Fruit fly (Drosophila melanogaster): Measurements from ENCODE around the gene Imp.

The Imp gene

dm6 chrX:10806718-10807412 is 17.2 kb downstream of the Imp start (continued):
- TF ChIP-seq CG14860 (GFP tag; IDR thresholded peaks at IDR 0.05; ENCODE audit: partially characterized antibody) (no peak), MBD-R2 (GFP tag; IDR thresholded peaks at IDR 0.05) (peak; percentile 10; the same call in 1 of the 2 replicates), cwo (GFP tag; optimal IDR thresholded peaks at IDR 0.05) (no peak), Abd-B (GFP tag; optimal IDR thresholded peaks at IDR 0.05) (no peak), MTF-1 (GFP tag; optimal IDR thresholded peaks at IDR 0.05; ENCODE audit: borderline replicate concordance) (no peak), CoRest (tag; optimal IDR thresholded peaks at IDR 0.05) (peak; percentile 10), z (GFP tag; IDR thresholded peaks at IDR 0.05) (no peak), pzg (GFP tag; optimal IDR thresholded peaks at IDR 0.05) (peak; percentile 19), mam (GFP tag; optimal IDR thresholded peaks at IDR 0.05) (no peak), Trl (optimal IDR thresholded peaks at IDR 0.05) (peak; percentile 38 to 60), Trl (GFP tag; optimal IDR thresholded peaks at IDR 0.05) (no peak), CG12769 (tag; optimal IDR thresholded peaks at IDR 0.05) (peak; percentile 84), CG11456 (GFP tag; IDR thresholded peaks at IDR 0.05) (no peak), Hr51 (GFP tag; optimal IDR thresholded peaks at IDR 0.05) (peak in 1 of 2 experiments; percentile 11), Med (GFP tag) (peak; percentile 73), lbe (GFP tag; optimal IDR thresholded peaks at IDR 0.05) (peak; percentile 0), CG9876 (GFP tag; optimal IDR thresholded peaks at IDR 0.05) (no peak), sug (tag; optimal IDR thresholded peaks at IDR 0.05) (no peak), CG11504 (tag; optimal IDR thresholded peaks at IDR 0.05) (peak; percentile 8), Deaf1 (tag; optimal IDR thresholded peaks at IDR 0.05) (peak; percentile 97), tio (GFP tag; optimal IDR thresholded peaks at IDR 0.05) (no peak), crc (GFP tag; optimal IDR thresholded peaks at IDR 0.05) (no peak), prd (optimal IDR thresholded peaks at IDR 0.05) (no peak), prd (GFP tag; IDR thresholded peaks at IDR 0.05) (no peak), CG8290 (GFP tag; optimal IDR thresholded peaks at IDR 0.05) (no peak), CG8290 (tag; optimal IDR thresholded peaks at IDR 0.05) (peak in 1 of 2 experiments; percentile 26)

- TF ChIP-seq CG12391 (tag; optimal IDR thresholded peaks at IDR 0.05), result peak; percentile 15
- peak in 1 of 2 experiments; percentile 82 for TF ChIP-seq bsh (GFP tag; optimal IDR thresholded peaks at IDR 0.05)
- no peak for TF ChIP-seq CG10979 (tag; optimal IDR thresholded peaks at IDR 0.05)
- TF ChIP-seq Vsx1 (GFP tag; optimal IDR thresholded peaks at IDR 0.05), result peak; percentile 96
- peak; percentile 79 for TF ChIP-seq sens (GFP tag)
- TF ChIP-seq ci (GFP tag; IDR thresholded peaks at IDR 0.05), result 0 out of 3 replicates have a peak, but pooled peaks have one; percentile 11
- peak; percentile 25 for TF ChIP-seq pros (GFP tag; optimal IDR thresholded peaks at IDR 0.05)
- TF ChIP-seq Dbx (GFP tag; IDR thresholded peaks at IDR 0.05), result no peak
- 0 out of 3 replicates have a peak, but pooled peaks have one; percentile 33 for TF ChIP-seq HLH4C (GFP tag; IDR thresholded peaks at IDR 0.05; ENCODE audit: partially characterized antibody)
- TF ChIP-seq Scr (GFP tag; IDR thresholded peaks at IDR 0.05; ENCODE audit: partially characterized antibody), result peak; percentile 63
- TF ChIP-seq HLHmδ (GFP tag; optimal IDR thresholded peaks at IDR 0.05), result peak; percentile 13
- TF ChIP-seq Sry-δ (GFP tag; optimal IDR thresholded peaks at IDR 0.05), result peak; percentile 41
- peak; percentile 70 for TF ChIP-seq E2f2 (GFP tag; IDR thresholded peaks at IDR 0.05)
- TF ChIP-seq CG17385 (GFP tag; optimal IDR thresholded peaks at IDR 0.05), result peak; percentile 36
- TF ChIP-seq esg (GFP tag; conservative IDR thresholded peaks at IDR 0.05), result no peak
- TF ChIP-seq lbe (GFP tag; optimal IDR thresholded peaks at IDR 0.05), result peak; percentile 14
- peak; percentile 37 for TF ChIP-seq Med (GFP tag)
- peak; percentile 3 for TF ChIP-seq Ets97D (GFP tag; optimal IDR thresholded peaks at IDR 0.05)
- peak; percentile 6 for TF ChIP-seq CG1603 (tag; optimal IDR thresholded peaks at IDR 0.05)
- peak; percentile 4 for TF ChIP-seq abd-A (tag; optimal IDR thresholded peaks at IDR 0.05)
- TF ChIP-seq cwo (GFP tag; optimal IDR thresholded peaks at IDR 0.05), result peak; percentile 36
- TF ChIP-seq Pdp1 (GFP tag; optimal IDR thresholded peaks at IDR 0.05), result peak in 1 of 2 experiments; percentile 63
- TF ChIP-seq Trl (optimal IDR thresholded peaks at IDR 0.05), result peak; percentile 66 to 82
- TF ChIP-seq Trl (GFP tag; optimal IDR thresholded peaks at IDR 0.05), result no peak
- TF ChIP-seq CG1529 (GFP tag; optimal IDR thresholded peaks at IDR 0.05), result no peak
- peak; percentile 14 for TF ChIP-seq Hmr (GFP tag; optimal IDR thresholded peaks at IDR 0.05)
Measured at dm6 chrX:10805651-10806191, 18.4 kb downstream of the Imp start.
